Fruit fly (Drosophila melanogaster) whole organism: ENCODE results near the gene CG12702.

Experiments
- CG8478 ChIP-seq: fragments of >200 bp; optimal IDR thresholded peaks from 2 replicates; lab custom pipeline; 2018; ENCODE audit warnings: inconsistent platforms
- Dll ChIP-seq: fragments of >200 bp; optimal IDR thresholded peaks from 2 replicates; lab custom pipeline; 2017
- EcR ChIP-seq, 2 experiments: fragments of >200 bp; optimal IDR thresholded peaks; 2 replicates each; lab custom pipeline; 2017; ENCODE audit warnings: missing biosample characterization in 2 of 2, missing genetic modification characterization in 2 of 2, missing genetic modification reagents in 2 of 2
- pan ChIP-seq: fragments of >200 bp; optimal IDR thresholded peaks from 2 replicates; lab custom pipeline; 2017
- psq ChIP-seq: fragments of >200 bp; optimal IDR thresholded peaks from 2 replicates; lab custom pipeline; 2017
- usp ChIP-seq: fragments of >200 bp; optimal IDR thresholded peaks from 2 replicates; lab custom pipeline; 2017; ENCODE audit warnings: missing biosample characterization, missing genetic modification characterization, mixed read lengths

Gene CG12702

DNA sequence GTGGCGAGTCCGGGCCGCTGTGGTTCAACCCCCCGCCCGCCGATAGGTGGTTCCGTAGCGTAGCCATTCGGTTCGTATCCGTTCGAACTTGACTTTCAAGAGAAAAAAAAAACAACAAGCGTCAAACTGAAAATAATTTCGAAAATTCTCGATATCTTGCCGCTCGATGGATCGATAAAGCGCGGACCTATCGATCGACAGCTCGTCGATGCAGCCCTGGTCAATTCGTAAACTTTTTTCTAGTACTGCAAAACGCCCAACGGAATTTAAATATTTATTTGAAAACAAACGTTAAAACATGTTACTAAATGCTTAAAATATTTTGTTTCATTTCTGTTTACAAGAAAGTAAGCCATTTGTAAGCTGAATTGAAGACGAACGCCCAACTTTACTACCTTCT, 2.5 kb downstream of the CG12702 start:
- TF ChIP-seq usp (no peak), pan (lab: Kevin White, UChicago) (no peak), EcR (GFP tag; optimal IDR thresholded peaks at IDR 0.05; lab: Kevin White, UChicago) (no peak), Dll (lab: Kevin White, UChicago) (no peak), psq (no peak), CG8478 (lab: Kevin White, UChicago) (no peak)

DNA sequence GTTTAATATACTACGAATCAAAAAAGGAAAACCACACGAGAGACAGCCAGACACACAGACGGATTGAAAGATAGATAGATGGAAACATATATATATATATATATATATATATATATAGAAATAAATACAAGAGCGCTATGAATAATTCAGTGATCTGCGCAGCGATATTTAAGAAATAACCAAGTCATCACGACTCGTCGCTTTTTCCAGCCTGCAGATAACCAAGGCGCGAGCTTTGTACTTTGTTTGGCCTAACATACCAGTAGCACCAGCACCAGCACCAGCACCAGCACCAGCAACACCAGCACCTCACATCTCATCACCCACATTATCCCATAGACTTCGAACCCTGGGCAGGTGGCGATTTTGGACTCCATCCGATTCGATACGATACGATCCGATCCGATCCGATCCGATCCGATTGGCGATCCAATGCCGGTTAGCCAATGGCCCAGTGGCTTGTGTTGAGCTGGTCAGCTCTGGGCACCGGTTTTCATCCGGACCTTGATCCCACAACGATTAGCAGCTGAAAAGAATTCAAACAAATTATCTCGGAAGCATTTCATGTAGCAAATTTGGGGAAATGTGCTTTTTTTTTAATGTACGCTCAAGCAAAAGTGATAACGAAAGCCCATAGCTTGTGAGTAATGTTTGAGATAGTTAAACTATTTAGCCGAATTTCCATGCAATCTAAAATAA, 9.8 kb downstream of the CG12702 start:
- no peak for TF ChIP-seq pan (lab: Kevin White, UChicago)

DNA sequence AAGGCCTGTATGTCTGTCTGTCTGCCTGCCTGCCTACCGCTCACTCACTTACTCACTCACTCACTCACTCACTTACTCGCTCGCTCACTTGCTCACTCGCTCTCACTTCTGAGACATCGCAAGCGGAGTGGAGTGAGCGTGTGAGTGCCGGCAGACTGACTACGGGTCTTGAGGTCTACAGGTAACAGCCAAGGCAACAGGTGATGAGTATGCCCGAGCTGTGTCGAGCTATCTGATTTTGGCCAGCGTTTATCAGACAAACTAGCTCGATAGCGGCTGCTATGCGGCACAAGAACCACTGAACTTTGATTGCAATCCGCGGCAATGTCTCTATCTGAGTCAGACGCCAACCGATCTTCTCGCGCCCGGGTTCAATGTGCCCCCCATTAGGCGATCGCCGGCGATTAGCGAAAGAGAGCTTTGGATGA, 10.5 kb downstream of the CG12702 start:
- TF ChIP-seq CG8478 (lab: Kevin White, UChicago) = no peak
- no peak for TF ChIP-seq usp
- no peak for TF ChIP-seq Dll (lab: Kevin White, UChicago)
- no peak for TF ChIP-seq psq
- TF ChIP-seq EcR (GFP tag; optimal IDR thresholded peaks at IDR 0.05; lab: Kevin White, UChicago) = no peak
- TF ChIP-seq pan (lab: Kevin White, UChicago) = no peak

DNA sequence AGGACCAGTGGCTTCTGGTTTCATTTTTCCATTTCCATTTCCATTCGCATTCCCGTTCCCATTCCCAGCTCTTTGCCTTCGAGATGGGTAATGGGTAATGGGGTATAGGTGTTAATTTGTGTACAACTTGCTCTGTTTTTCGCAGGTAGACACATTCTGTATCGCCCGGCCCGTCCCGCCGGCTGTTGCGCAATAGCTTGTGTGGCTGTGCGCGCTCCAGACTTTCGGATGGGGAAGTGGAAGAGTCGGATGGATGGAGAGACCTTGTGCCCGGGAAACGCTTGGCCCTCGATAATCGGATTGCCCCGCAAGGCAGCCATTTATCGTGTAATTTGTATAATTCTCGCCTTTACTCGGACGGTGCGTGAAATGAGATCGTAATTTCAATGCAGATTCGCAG, 11.0 kb downstream of the CG12702 start:
- TF ChIP-seq usp (no peak), Dll (lab: Kevin White, UChicago) (no peak), EcR (GFP tag; optimal IDR thresholded peaks at IDR 0.05; lab: Kevin White, UChicago) (no peak), pan (lab: Kevin White, UChicago) (no peak), psq (no peak), CG8478 (lab: Kevin White, UChicago) (no peak)

DNA sequence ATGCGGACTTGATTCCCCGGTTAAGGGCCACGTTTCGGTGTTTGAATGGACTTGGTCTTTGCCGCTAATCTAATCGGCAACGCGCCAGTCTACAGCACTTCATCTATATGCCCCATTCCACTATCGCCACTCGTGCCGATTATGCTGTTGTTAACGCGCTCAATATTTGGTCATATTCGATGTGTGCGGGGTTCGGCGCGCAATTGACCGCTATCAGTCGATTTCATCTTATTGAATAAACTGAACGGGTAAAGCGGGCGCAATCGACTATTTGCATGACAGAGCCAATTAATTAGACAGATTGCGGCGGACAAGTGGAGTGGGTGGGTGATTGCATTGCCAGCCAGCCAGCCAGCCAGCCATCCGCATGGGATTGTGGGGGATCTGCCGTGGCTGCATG, 12.3 kb downstream of the CG12702 start:
- no peak for TF ChIP-seq EcR (GFP tag; optimal IDR thresholded peaks at IDR 0.05; lab: Kevin White, UChicago)
- TF ChIP-seq CG8478 (lab: Kevin White, UChicago) = no peak
- no peak for TF ChIP-seq pan (lab: Kevin White, UChicago)
- no peak for TF ChIP-seq usp
- no peak for TF ChIP-seq psq
- no peak for TF ChIP-seq Dll (lab: Kevin White, UChicago)

DNA sequence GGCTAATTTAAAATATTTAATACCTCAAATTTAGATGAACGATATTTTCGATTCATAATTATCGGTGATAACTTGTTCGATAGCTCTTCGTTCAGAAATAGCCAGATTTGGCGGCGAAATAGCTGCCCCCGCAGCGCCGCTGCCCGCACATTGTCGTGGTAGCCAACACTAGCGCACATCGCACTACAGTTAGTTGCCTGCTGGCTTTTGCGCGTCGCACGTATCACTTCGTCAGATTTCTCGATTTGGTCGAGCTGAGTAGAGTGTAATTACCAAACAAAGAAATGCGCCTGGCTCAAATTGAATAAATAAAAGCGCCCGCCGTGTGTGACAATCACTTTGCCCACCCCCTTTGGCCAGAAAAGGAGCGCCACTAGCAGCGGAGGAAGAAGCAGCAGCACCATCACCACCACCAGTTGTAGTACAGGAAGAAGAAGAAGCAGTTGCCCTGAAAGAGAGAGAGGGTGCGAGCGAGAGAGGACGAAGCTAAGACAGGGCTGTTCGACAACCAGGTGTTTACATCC, 14.0 kb downstream of the CG12702 start, which contains the start of gene Abcd3:
Abcd3 (plus strand) TSS at position 145 of the 524 bp plus-strand sequence.
- no peak for TF ChIP-seq pan (lab: Kevin White, UChicago)
- TF ChIP-seq CG8478 (lab: Kevin White, UChicago) = no peak
- TF ChIP-seq Dll (lab: Kevin White, UChicago) = no peak
- TF ChIP-seq usp = no peak
- TF ChIP-seq EcR (GFP tag; optimal IDR thresholded peaks at IDR 0.05; lab: Kevin White, UChicago) = no peak
- TF ChIP-seq psq = no peak

DNA sequence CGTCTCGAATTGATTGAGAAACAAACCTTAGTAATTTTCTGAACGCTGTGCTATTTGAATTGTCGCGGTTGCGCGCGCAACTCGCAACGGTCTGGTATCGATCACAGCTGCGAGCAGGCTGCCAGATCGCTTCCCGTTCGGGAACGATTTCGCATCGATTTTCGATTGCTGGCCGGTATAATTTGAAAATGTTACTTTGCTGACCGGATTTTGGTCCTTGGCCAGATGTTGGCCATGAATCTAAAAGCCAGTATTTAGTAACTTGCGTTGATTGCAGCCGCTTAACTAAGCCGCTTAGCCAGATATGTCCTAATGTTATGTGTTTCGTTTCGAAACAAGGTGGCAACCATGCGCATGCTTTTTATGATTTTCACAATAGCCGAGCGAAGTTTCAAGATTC, 16.1 kb downstream of the CG12702 start:
- no peak for TF ChIP-seq psq
- TF ChIP-seq Dll (lab: Kevin White, UChicago) = no peak

DNA sequence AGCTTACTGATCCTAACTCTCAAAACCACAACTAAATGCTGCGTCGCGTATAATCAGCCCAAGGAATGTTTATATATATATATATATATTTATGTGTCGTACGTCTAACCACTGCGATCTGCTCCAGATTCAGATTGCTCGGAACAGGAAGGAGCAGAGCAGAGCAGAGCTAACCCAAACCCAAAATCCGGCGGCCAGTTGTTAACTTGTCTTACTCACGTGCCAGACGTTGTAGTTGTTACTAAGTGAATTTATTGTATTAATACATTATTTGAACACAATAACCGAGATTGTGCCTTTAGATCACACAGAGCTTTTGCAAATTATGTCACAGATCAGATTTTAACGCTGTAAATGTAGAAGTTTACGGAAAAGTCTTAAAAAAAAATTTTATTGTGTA, 16.7 kb downstream of the CG12702 start, which contains the start of gene Alr:
Alr (plus strand) TSS at position 301 of the 400 bp plus-strand sequence.
- TF ChIP-seq EcR (GFP tag; optimal IDR thresholded peaks at IDR 0.05; lab: Kevin White, UChicago) (no peak), usp (no peak), psq (no peak), Dll (lab: Kevin White, UChicago) (no peak), pan (lab: Kevin White, UChicago) (no peak), CG8478 (lab: Kevin White, UChicago) (no peak)

DNA sequence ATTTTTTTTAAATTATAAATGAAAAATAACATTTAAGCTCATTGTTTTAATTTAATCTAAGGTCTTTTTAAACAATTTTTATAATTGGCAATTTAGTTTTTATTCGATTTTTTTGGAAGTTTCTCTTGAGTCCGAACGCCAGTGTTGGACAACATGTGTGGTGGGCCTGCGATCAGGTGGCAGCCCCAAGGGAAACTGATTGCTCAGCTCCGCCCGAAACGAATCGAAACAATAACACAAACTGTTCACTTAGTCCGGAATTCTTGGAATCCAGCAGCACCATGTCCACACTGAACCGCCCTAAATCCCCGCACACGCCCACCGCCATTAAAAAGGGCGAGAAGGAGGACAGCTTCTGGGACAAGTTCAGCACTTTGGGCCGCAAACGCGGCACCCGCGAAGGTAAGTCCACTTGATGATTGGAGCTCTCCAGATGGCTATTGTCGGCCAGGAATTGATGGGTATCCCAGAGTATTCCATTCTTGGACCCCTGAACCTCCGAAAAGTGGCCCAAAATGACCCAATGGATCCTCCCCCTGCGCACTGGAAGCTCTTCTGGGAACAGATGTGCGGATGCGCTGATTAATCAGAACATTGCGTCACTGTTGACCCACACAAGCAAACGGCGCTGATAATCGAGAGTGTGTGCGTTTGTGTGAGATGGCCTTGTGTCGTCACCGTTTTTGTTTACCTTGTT, 18.6 kb downstream of the CG12702 start, which contains the start of gene parvin:
parvin (plus strand) TSS at position 134 of the 697 bp plus-strand sequence.
- no peak for TF ChIP-seq psq
- no peak for TF ChIP-seq EcR (GFP tag; optimal IDR thresholded peaks at IDR 0.05; lab: Kevin White, UChicago)
- no peak for TF ChIP-seq pan (lab: Kevin White, UChicago)
- TF ChIP-seq usp = no peak
- no peak for TF ChIP-seq CG8478 (lab: Kevin White, UChicago)
- no peak for TF ChIP-seq Dll (lab: Kevin White, UChicago)

DNA sequence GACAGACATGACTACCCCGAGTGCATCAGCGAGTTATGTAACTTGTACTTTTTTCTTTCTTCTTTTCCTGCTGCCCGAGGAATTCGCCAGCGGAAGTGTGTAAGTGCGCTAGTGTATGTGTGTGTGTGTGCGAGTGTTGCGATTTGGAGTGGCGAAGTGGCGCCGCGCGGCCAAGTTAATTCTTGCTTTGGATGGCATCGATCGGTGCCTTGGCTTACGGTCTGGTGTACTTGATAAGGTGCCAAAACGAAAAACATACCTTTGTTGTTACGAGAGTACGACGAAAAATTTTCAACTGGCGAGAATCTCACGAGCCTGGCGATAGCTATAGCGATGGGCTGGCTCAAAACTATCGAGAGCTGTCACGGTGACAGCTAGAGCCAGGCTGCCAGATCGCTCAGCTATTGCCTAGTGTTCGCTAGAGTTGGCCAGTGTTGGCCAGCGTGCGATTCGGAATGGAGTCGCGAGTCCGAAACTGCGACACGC, 20.6 kb downstream of the CG12702 start, which contains the start of the genes CG18809, COX6B, CG33932 and Rpp20:
CG18809 (minus strand) TSS at position 333 of the 486 bp plus-strand sequence.
COX6B (minus strand) TSS at position 333 of the 486 bp plus-strand sequence.
CG33932 (plus strand) TSS at position 429 of the 486 bp plus-strand sequence.
Rpp20 (plus strand) TSS at position 429 of the 486 bp plus-strand sequence.
- TF ChIP-seq usp (no peak), CG8478 (lab: Kevin White, UChicago) (no peak), psq (no peak), Dll (lab: Kevin White, UChicago) (no peak), EcR (GFP tag; optimal IDR thresholded peaks at IDR 0.05; lab: Kevin White, UChicago) (no peak), pan (lab: Kevin White, UChicago) (no peak)

DNA sequence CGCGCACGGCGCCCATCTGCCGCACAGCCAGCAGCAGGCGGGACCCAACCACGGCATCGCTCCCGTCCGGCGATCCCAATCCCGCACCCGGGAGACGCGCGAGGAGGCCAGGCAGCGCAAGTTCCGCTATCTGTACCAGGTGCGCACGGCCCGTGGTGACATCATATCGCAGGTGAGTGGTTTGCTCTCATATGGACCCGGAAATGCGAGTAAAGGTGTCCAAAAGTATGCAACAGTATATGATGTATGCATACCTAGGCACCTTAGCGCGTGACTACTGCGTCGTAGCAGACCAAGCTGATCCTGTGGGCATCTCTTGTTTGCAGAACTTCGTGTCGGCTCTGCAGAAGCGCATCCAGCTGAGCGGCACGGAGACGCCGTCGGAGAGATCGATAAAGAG, 26.8 kb downstream of the CG12702 start:
- no peak for TF ChIP-seq EcR (GFP tag; optimal IDR thresholded peaks at IDR 0.05; lab: Kevin White, UChicago)
- no peak for TF ChIP-seq pan (lab: Kevin White, UChicago)
- no peak for TF ChIP-seq CG8478 (lab: Kevin White, UChicago)
- no peak for TF ChIP-seq Dll (lab: Kevin White, UChicago)
- no peak for TF ChIP-seq psq
- no peak for TF ChIP-seq usp

DNA sequence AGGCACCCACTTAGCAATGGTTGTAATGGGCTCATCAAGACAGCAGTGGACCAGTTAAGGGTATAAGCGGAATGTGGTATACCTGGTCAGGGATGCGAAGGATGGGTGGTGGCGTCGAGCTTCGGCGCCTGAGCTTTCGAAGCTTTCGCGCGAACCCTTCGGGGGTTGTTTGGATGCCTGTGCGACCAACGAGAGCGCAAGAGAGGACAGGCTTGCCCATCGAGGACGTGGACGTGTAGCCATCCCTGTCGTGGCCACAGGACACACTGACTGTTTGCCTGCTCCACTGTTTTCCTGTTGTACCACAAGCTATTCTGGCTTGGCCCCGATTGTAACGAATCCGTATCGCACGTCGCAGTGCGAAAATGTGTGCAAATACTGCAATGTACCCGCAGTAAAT, 29.4 kb downstream of the CG12702 start, which contains the start of gene CG14234:
CG14234 (plus strand) TSS at position 301 of the 400 bp plus-strand sequence.
- TF ChIP-seq Dll (lab: Kevin White, UChicago) = no peak
- TF ChIP-seq psq = no peak
- no peak for TF ChIP-seq EcR (GFP tag; optimal IDR thresholded peaks at IDR 0.05; lab: Kevin White, UChicago)
- no peak for TF ChIP-seq pan (lab: Kevin White, UChicago)
- no peak for TF ChIP-seq usp
- TF ChIP-seq CG8478 (lab: Kevin White, UChicago) = no peak
